Fruit fly (Drosophila melanogaster): ENCODE measurements around the gene CG6041.

The CG6041 gene

DNA sequence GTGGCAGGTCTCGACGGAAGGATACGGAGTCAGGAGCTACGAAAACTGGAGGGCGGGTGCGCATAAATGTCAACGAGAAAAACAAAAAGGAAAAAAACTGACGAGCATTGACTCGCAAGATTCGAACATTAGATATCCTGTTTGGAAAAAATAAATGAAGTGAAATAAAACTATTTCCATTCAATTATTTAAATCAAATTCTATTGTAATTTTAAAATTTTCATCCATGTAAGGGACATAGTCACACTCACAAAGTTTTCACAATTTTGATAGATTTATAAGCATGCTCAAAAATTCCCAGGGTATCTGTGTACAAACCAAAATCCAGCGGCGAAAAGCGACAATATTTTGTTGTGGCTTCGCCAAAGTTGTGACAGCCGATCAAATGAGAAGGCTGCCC, 48.0 kb downstream of the CG6041 start:
- TF ChIP-seq CG4496 (GFP tag; IDR thresholded peaks at IDR 0.05) (no peak), D1 (tag; optimal IDR thresholded peaks at IDR 0.05) (no peak), CG17806 (tag; optimal IDR thresholded peaks at IDR 0.05) (no peak), Snoo (tag; optimal IDR thresholded peaks at IDR 0.05) (no peak), CG8159 (tag; optimal IDR thresholded peaks at IDR 0.05) (no peak), CG12605 (GFP tag; IDR thresholded peaks at IDR 0.05) (no peak), CG8301 (tag; optimal IDR thresholded peaks at IDR 0.05) (no peak), Pif1B (GFP tag; optimal IDR thresholded peaks at IDR 0.05) (no peak), CG34367 (tag; optimal IDR thresholded peaks at IDR 0.05) (no peak), Ets98B (GFP tag; IDR thresholded peaks at IDR 0.05) (no peak), CG32121 (GFP tag; IDR thresholded peaks at IDR 0.05) (no peak), gl (tag; optimal IDR thresholded peaks at IDR 0.05) (no peak), CG9948 (tag; optimal IDR thresholded peaks at IDR 0.05) (no peak), CG10348 (GFP tag; IDR thresholded peaks at IDR 0.05) (no peak), Pif1A (GFP tag; optimal IDR thresholded peaks at IDR 0.05) (no peak), fd96Ca (GFP tag; IDR thresholded peaks at IDR 0.05) (no peak), rn (GFP tag; IDR thresholded peaks at IDR 0.05) (no peak), EcR (GFP tag; optimal IDR thresholded peaks at IDR 0.05) (no peak), CG14655 (GFP tag; optimal IDR thresholded peaks at IDR 0.05) (no peak), CG13204 (GFP tag; optimal IDR thresholded peaks at IDR 0.05) (no peak)

DNA sequence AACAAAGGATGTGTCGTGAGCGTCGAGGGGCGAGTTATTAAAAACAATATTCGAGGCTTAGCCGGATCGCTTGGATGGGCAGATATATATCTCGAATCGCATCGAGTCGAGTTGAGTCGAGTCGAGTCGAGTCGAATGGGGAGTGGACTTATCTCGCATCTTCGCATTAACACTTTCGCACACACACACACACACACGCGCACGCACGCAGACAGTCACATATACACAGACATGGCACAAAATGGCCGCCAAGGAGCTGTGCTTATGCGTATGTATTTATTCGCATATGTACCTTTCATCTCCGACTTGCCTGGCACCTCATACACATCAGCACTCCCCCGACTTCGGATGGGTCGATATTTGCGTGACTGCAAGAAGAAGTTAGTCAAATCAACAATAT, 50.0 kb downstream of the CG6041 start:
- TF ChIP-seq rn (GFP tag; IDR thresholded peaks at IDR 0.05) (no peak), gl (tag; optimal IDR thresholded peaks at IDR 0.05) (no peak), CG12605 (GFP tag; IDR thresholded peaks at IDR 0.05) (no peak), CG32121 (GFP tag; IDR thresholded peaks at IDR 0.05) (no peak), CG13204 (GFP tag; optimal IDR thresholded peaks at IDR 0.05) (no peak), Ets98B (GFP tag; IDR thresholded peaks at IDR 0.05) (no peak), CG15710 (tag; optimal IDR thresholded peaks at IDR 0.05) (no peak), CG8159 (tag; optimal IDR thresholded peaks at IDR 0.05) (no peak)
